Worm (Caenorhabditis elegans): ENCODE results near the gene Y73F8A.1159.

DNA sequence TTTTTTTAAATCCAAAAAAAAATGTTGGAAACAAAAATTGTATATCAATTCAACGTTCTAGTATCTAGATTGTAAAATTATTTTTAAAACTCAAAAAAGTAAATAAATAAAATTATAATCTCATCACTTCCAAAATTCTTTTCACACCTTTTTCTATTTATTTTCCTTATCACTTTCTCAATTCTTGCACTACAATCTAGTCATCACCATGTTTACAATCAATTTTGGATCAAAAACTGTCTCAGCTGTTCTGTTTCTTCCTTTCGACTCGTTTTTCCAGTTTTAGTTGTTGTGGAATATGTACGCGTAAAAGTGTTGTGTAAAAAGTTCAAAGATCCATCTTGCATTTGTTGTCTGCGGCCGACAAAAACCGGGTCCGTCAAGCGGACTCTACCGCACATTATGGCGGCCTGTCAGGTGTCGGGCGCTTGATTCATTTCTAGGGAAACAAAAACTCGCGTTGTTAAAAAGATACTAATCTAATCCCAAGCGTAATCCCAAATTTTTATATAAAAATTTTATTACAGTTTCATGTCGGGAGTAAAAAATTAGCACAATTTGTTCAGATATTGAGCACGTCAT, 3.8 kb upstream of the Y73F8A.1159 start:
- TF ChIP-seq egl-5 (tag; optimal IDR thresholded peaks at IDR 0.05) (no peak), ama-1 (optimal IDR thresholded peaks at IDR 0.05) (no peak), nhr-25 (tag; optimal IDR thresholded peaks at IDR 0.05) (no peak), aly-2 (tag; optimal IDR thresholded peaks at IDR 0.05) (no peak), ztf-11 (tag; optimal IDR thresholded peaks at IDR 0.05) (no peak), nhr-237 (tag; optimal IDR thresholded peaks at IDR 0.05) (no peak)

All from whole organism, L3 larva.